Worm (Caenorhabditis elegans) whole organism, midembryonic: ENCODE data around the gene atl-1.

Experiments used
- T22C8.4 ChIP-seq: fragments of 200-800 bp; sonication (Bioruptor generic); IDR thresholded peaks from 2 replicates; pipeline ENCODE4 v1.3.6; 2022; ENCODE audit warnings: missing genetic modification characterization, missing compliant biosample characterization
- flt-1 ChIP-seq: fragments of 200-800 bp; sonication (Bioruptor generic); IDR thresholded peaks from 2 replicates; pipeline ENCODE4 v1.3.6; 2022; ENCODE audit warnings: missing genetic modification characterization, missing compliant biosample characterization
- klf-2 ChIP-seq: fragments of 200-800 bp; sonication (Bioruptor generic); conservative IDR thresholded peaks from 2 replicates; pipeline ENCODE4 v1.3.6; 2022; ENCODE audit warnings: missing genetic modification reagents, missing genetic modification characterization, missing compliant biosample characterization
- med-1 ChIP-seq: sonication (generic microtip); optimal IDR thresholded peaks from 2 replicates; lab custom pipeline; 2017; ENCODE audit warnings: missing genetic modification characterization, mild to moderate bottlenecking, missing compliant biosample characterization, antibody characterized with exemption, missing genetic modification reagents; ENCODE audit not compliant: insufficient read depth
- ref-1 ChIP-seq: fragments of 200-800 bp; sonication (Bioruptor generic); conservative IDR thresholded peaks from 2 replicates; pipeline ENCODE4 v1.3.6; 2022; ENCODE audit warnings: missing genetic modification reagents, missing genetic modification characterization, missing compliant biosample characterization
- tab-1 ChIP-seq: fragments of 200-800 bp; sonication (Bioruptor generic); IDR thresholded peaks from 2 replicates; pipeline ENCODE4 v1.3.6; 2022; ENCODE audit warnings: missing genetic modification characterization, missing compliant biosample characterization
- ztf-23 ChIP-seq: fragments of 200-800 bp; sonication (Bioruptor generic); IDR thresholded peaks from 2 replicates; pipeline ENCODE4 v1.3.6; 2022; ENCODE audit warnings: missing genetic modification reagents, missing genetic modification characterization, missing compliant biosample characterization
- ztf-29 ChIP-seq: fragments of 200-800 bp; sonication (Bioruptor generic); IDR thresholded peaks from 2 replicates; pipeline ENCODE4 v1.3.6; 2022; ENCODE audit warnings: missing genetic modification reagents, missing genetic modification characterization, missing compliant biosample characterization

DNA sequence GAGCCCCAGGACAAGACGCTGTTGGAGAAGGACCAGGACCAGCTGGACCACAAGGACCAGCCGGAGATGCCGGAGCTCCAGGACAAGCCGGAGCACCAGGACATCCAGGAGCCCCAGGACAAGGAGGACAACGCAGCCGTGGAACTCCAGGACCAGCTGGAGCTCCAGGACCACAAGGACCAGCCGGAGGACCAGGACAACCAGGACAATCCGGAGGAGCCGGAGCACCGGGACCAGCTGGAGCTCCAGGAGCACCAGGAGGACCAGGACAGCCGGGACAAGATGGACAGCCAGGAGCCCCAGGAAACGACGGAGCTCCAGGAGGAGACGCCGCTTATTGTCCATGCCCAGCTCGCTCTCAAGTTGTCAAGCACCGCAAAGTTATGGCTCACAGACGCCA is 14.9 kb downstream of the atl-1 start:
- TF ChIP-seq klf-2 (GFP tag; lab: Robert Waterston, UW) (no peak), tab-1 (no peak), flt-1 (GFP tag; lab: Robert Waterston, UW) (no peak), ztf-23 (GFP tag; lab: Robert Waterston, UW) (no peak), ref-1 (no peak), T22C8.4 (no peak), ztf-29 (GFP tag; lab: Robert Waterston, UW) (no peak), med-1 (GFP tag; lab: Kevin White, UChicago) (no peak)
